Fruit fly (Drosophila melanogaster): ENCODE data around the gene gny.

gny gene

DNA sequence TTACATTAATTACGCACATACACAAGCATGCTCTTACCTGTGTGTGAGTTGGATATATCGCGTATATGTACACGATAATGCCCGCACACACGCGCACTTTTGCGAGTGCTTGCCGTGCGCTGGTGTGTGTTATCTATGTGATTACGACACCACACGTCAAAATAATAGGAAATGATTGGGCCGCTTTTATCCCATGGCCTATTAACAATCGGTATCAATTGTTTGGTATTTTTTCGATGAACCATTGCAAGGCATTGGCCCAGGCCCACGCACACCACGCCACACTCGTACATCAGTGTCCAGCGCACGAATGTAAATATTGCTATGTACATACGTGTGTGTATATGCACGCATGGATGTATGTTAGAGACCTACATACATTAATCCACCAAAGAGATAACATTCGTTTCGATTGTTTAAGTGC is 45.0 kb upstream of the gny start (continued):
- TF ChIP-seq CG1233 (GFP tag; optimal IDR thresholded peaks at IDR 0.05) (peak; percentile 74), Dad (GFP tag; optimal IDR thresholded peaks at IDR 0.05) (peak; percentile 17), BtbVII (GFP tag; optimal IDR thresholded peaks at IDR 0.05) (peak; percentile 71), CG9876 (GFP tag; optimal IDR thresholded peaks at IDR 0.05) (no peak), Atf-2 (GFP tag; optimal IDR thresholded peaks at IDR 0.05) (peak; percentile 41), psq (GFP tag; optimal IDR thresholded peaks at IDR 0.05) (no peak), HHEX (GFP tag; optimal IDR thresholded peaks at IDR 0.05) (peak; percentile 78), Antp (GFP tag; optimal IDR thresholded peaks at IDR 0.05) (peak; percentile 20), CG10274 (GFP tag; optimal IDR thresholded peaks at IDR 0.05) (peak; percentile 28), Sry-β (GFP tag; optimal IDR thresholded peaks at IDR 0.05) (peak; percentile 17), pum (GFP tag; optimal IDR thresholded peaks at IDR 0.05) (no peak), sd (tag; optimal IDR thresholded peaks at IDR 0.05) (peak; percentile 93), CG15479 (GFP tag; optimal IDR thresholded peaks at IDR 0.05) (peak; percentile 73), CG13296 (GFP tag; optimal IDR thresholded peaks at IDR 0.05) (peak; percentile 90), schlank (tag; optimal IDR thresholded peaks at IDR 0.05) (peak; percentile 69), Xrp1 (GFP tag; IDR thresholded peaks at IDR 0.05) (peak; percentile 67), kni (GFP tag; optimal IDR thresholded peaks at IDR 0.05) (peak; percentile 98), CG6254 (GFP tag; optimal IDR thresholded peaks at IDR 0.05) (peak; percentile 75), E2f1 (GFP tag; IDR thresholded peaks at IDR 0.05) (no peak), CG7357 (GFP tag; IDR thresholded peaks at IDR 0.05) (no peak), D19A (tag; optimal IDR thresholded peaks at IDR 0.05) (peak; percentile 67), row (GFP tag; IDR thresholded peaks at IDR 0.05) (peak; percentile 70; the same call in 2 of the 3 replicates), bcd (GFP tag; optimal IDR thresholded peaks at IDR 0.05) (no peak), Dbx (GFP tag; IDR thresholded peaks at IDR 0.05) (peak; percentile 81; the same call in 2 of the 3 replicates), fd102C (GFP tag; optimal IDR thresholded peaks at IDR 0.05) (peak; percentile 17), MTF-1 (GFP tag; optimal IDR thresholded peaks at IDR 0.05; ENCODE audit: borderline replicate concordance) (peak; percentile 74), Med (GFP tag) (peak; percentile 93), CG18599 (GFP tag; optimal IDR thresholded peaks at IDR 0.05) (peak; percentile 84), lola (GFP tag; optimal IDR thresholded peaks at IDR 0.05) (peak in 2 of 3 experiments; percentile 45 to 82), CG7839 (tag; optimal IDR thresholded peaks at IDR 0.05) (peak; percentile 14), run (tag; optimal IDR thresholded peaks at IDR 0.05) (no peak), Dek (tag; optimal IDR thresholded peaks at IDR 0.05) (peak; percentile 60), CG6175 (GFP tag; IDR thresholded peaks at IDR 0.05) (no peak), HLH4C (GFP tag; IDR thresholded peaks at IDR 0.05; ENCODE audit: partially characterized antibody) (no peak), CG12769 (tag; optimal IDR thresholded peaks at IDR 0.05) (peak; percentile 95), NK7.1 (GFP tag; optimal IDR thresholded peaks at IDR 0.05) (peak; percentile 34), CG2199 (GFP tag; IDR thresholded peaks at IDR 0.05) (peak; percentile 86; the same call in 2 of the 3 replicates), CG4360 (GFP tag; IDR thresholded peaks at IDR 0.05) (no peak), CG18619 (GFP tag; optimal IDR thresholded peaks at IDR 0.05) (peak; percentile 17), CG10209 (GFP tag; optimal IDR thresholded peaks at IDR 0.05) (peak; percentile 63), grn (GFP tag; optimal IDR thresholded peaks at IDR 0.05) (peak; percentile 83), scrt (GFP tag; optimal IDR thresholded peaks at IDR 0.05) (peak; percentile 50), CG12391 (tag; optimal IDR thresholded peaks at IDR 0.05) (peak; percentile 46), CG14014 (GFP tag; IDR thresholded peaks at IDR 0.05) (peak; percentile 56; the same call in 1 of the 2 replicates), chif (GFP tag; optimal IDR thresholded peaks at IDR 0.05) (peak in 1 of 2 experiments; percentile 41), CG3163 (GFP tag; optimal IDR thresholded peaks at IDR 0.05) (peak; percentile 63), shn (GFP tag; optimal IDR thresholded peaks at IDR 0.05) (peak; percentile 57), Mad (GFP tag; optimal IDR thresholded peaks at IDR 0.05) (no peak), BEAF-32 (GFP tag; optimal IDR thresholded peaks at IDR 0.05) (peak; percentile 62), CG3407 (GFP tag; optimal IDR thresholded peaks at IDR 0.05) (peak; percentile 60)
